Worm (Caenorhabditis elegans) whole organism, L3 larva: ENCODE data around the gene ugt-1.

ENCODE experiments used
- R02D3.7 ChIP-seq: fragments of 150-350 bp; optimal IDR thresholded peaks from 2 replicates; lab custom pipeline; 2014; ENCODE audit warnings: missing biosample characterization, missing genetic modification characterization
- ZK546.5 ChIP-seq: sonication (generic microtip); optimal IDR thresholded peaks from 2 replicates; lab custom pipeline; 2017; ENCODE audit warnings: missing biosample characterization, missing genetic modification characterization
- aly-2 ChIP-seq: fragments of 150-350 bp; optimal IDR thresholded peaks from 2 replicates; lab custom pipeline; 2014; ENCODE audit warnings: missing biosample characterization, missing genetic modification characterization
- ama-1 ChIP-seq: fragments of 150-350 bp; optimal IDR thresholded peaks from 2 replicates; lab custom pipeline; 2018
- ceh-16 ChIP-seq: sonication (generic microtip); optimal IDR thresholded peaks from 2 replicates; lab custom pipeline; 2017; ENCODE audit warnings: missing biosample characterization, missing genetic modification characterization
- ceh-28 ChIP-seq: fragments of 150-350 bp; optimal IDR thresholded peaks from 2 replicates; lab custom pipeline; 2014; ENCODE audit warnings: missing biosample characterization, missing genetic modification reagents, missing genetic modification characterization
- ceh-82 ChIP-seq: fragments of 150-350 bp; optimal IDR thresholded peaks from 2 replicates; lab custom pipeline; 2014; ENCODE audit warnings: missing biosample characterization, missing genetic modification characterization
- ceh-9 ChIP-seq: sonication (generic microtip); optimal IDR thresholded peaks from 2 replicates; lab custom pipeline; 2018; ENCODE audit warnings: missing biosample characterization, missing genetic modification characterization
- daf-12 ChIP-seq: fragments of 150-350 bp; optimal IDR thresholded peaks from 2 replicates; lab custom pipeline; 2014; ENCODE audit warnings: missing biosample characterization, missing genetic modification reagents, missing genetic modification characterization
- egl-27 ChIP-seq: sonication (generic microtip); optimal IDR thresholded peaks from 4 replicates; lab custom pipeline; 2017; ENCODE audit warnings: missing biosample characterization, missing genetic modification reagents, missing genetic modification characterization
- egl-5 ChIP-seq: fragments of 150-350 bp; optimal IDR thresholded peaks from 2 replicates; lab custom pipeline; 2017; ENCODE audit warnings: missing biosample characterization, missing genetic modification reagents, missing genetic modification characterization, inconsistent platforms
- elt-1 ChIP-seq: fragments of 150-350 bp; optimal IDR thresholded peaks from 2 replicates; lab custom pipeline; 2014; ENCODE audit warnings: missing biosample characterization, missing genetic modification characterization
- elt-2 ChIP-seq: sonication (generic microtip); optimal IDR thresholded peaks from 2 replicates; lab custom pipeline; 2016; ENCODE audit warnings: missing genetic modification reagents, mild to moderate bottlenecking, missing genetic modification characterization, missing compliant biosample characterization
- elt-3 ChIP-seq, 3 experiments: fragments of 150-350 bp in 1 of 3; sonication (generic microtip) in 2 of 3; optimal IDR thresholded peaks; 2 replicates in 2 of 3; 4 replicates in 1 of 3; lab custom pipeline; 2014 to 2017; ENCODE audit warnings: missing biosample characterization in 3 of 3, missing genetic modification characterization in 3 of 3
- eor-1 ChIP-seq, 2 experiments: fragments of 150-350 bp; optimal IDR thresholded peaks; 2 replicates each; lab custom pipeline; 2014 to 2018; ENCODE audit warnings: missing biosample characterization in 2 of 2, missing genetic modification characterization in 2 of 2
- fkh-10 ChIP-seq: sonication (generic microtip); optimal IDR thresholded peaks from 2 replicates; lab custom pipeline; 2017; ENCODE audit warnings: missing biosample characterization, missing genetic modification reagents, missing genetic modification characterization
- fkh-2 ChIP-seq: fragments of 150-350 bp; optimal IDR thresholded peaks from 2 replicates; lab custom pipeline; 2014; ENCODE audit warnings: missing biosample characterization, missing genetic modification reagents, missing genetic modification characterization
- fos-1 ChIP-seq: fragments of 150-350 bp; optimal IDR thresholded peaks from 2 replicates; lab custom pipeline; 2014; ENCODE audit warnings: missing biosample characterization, missing genetic modification characterization
- hmg-11 ChIP-seq: sonication (generic microtip); optimal IDR thresholded peaks from 2 replicates; lab custom pipeline; 2016; ENCODE audit warnings: missing genetic modification characterization, missing compliant biosample characterization
- jun-1 ChIP-seq: fragments of 150-350 bp; optimal IDR thresholded peaks from 2 replicates; lab custom pipeline; 2014; ENCODE audit warnings: missing biosample characterization, missing genetic modification reagents, missing genetic modification characterization
- lin-15B ChIP-seq: fragments of 150-350 bp; optimal IDR thresholded peaks from 2 replicates; lab custom pipeline; 2014; ENCODE audit warnings: missing biosample characterization, missing genetic modification characterization
- lin-39 ChIP-seq: fragments of 150-350 bp; optimal IDR thresholded peaks from 2 replicates; lab custom pipeline; 2018; ENCODE audit warnings: missing biosample characterization, missing genetic modification reagents, missing genetic modification characterization
- lsy-12 ChIP-seq: sonication (generic microtip); optimal IDR thresholded peaks from 2 replicates; lab custom pipeline; 2016; ENCODE audit warnings: mild to moderate bottlenecking, missing genetic modification characterization, missing compliant biosample characterization
- mdl-1 ChIP-seq: fragments of 150-350 bp; optimal IDR thresholded peaks from 2 replicates; lab custom pipeline; 2014; ENCODE audit warnings: missing biosample characterization, missing genetic modification characterization
- mml-1 ChIP-seq: fragments of 150-350 bp; sonication (generic microtip); optimal IDR thresholded peaks from 3 replicates; lab custom pipeline; 2014; ENCODE audit warnings: missing biosample characterization, missing genetic modification characterization
- nfya-1 ChIP-seq: sonication (generic microtip); optimal IDR thresholded peaks from 2 replicates; lab custom pipeline; 2017; ENCODE audit warnings: missing genetic modification characterization, mild to moderate bottlenecking, missing compliant biosample characterization, antibody characterized with exemption, moderate library complexity; ENCODE audit not compliant: insufficient read depth
- nhr-23 ChIP-seq: fragments of 150-350 bp; optimal IDR thresholded peaks from 2 replicates; lab custom pipeline; 2014; ENCODE audit warnings: missing biosample characterization, missing genetic modification reagents, missing genetic modification characterization
- nhr-237 ChIP-seq: fragments of 150-350 bp; optimal IDR thresholded peaks from 2 replicates; lab custom pipeline; 2014; ENCODE audit warnings: missing biosample characterization, missing genetic modification characterization
- nhr-25 ChIP-seq: sonication (generic microtip); optimal IDR thresholded peaks from 2 replicates; lab custom pipeline; 2017; ENCODE audit warnings: missing biosample characterization, missing genetic modification characterization
- nhr-28 ChIP-seq: fragments of 150-350 bp; optimal IDR thresholded peaks from 2 replicates; lab custom pipeline; 2014; ENCODE audit warnings: missing biosample characterization, missing genetic modification characterization
- nhr-43 ChIP-seq: sonication (generic microtip); optimal IDR thresholded peaks from 2 replicates; lab custom pipeline; 2016; ENCODE audit warnings: mild to moderate bottlenecking, missing genetic modification characterization, missing compliant biosample characterization; ENCODE audit not compliant: poor library complexity, severe bottlenecking
- nhr-67 ChIP-seq: fragments of 150-350 bp; optimal IDR thresholded peaks from 2 replicates; lab custom pipeline; 2014; ENCODE audit warnings: missing biosample characterization, missing genetic modification characterization
- nhr-76 ChIP-seq: fragments of 150-350 bp; sonication (generic microtip); optimal IDR thresholded peaks from 5 replicates; lab custom pipeline; 2014; ENCODE audit warnings: missing biosample characterization, missing genetic modification characterization
- pha-4 ChIP-seq: fragments of 150-350 bp; optimal IDR thresholded peaks from 2 replicates; lab custom pipeline; 2014; ENCODE audit warnings: missing biosample characterization, missing genetic modification reagents, missing genetic modification characterization
- pqm-1 ChIP-seq: fragments of 150-350 bp; optimal IDR thresholded peaks from 2 replicates; lab custom pipeline; 2017; ENCODE audit warnings: missing biosample characterization, missing genetic modification characterization, inconsistent platforms
- sea-2 ChIP-seq: fragments of 150-350 bp; sonication (generic microtip); optimal IDR thresholded peaks from 4 replicates; lab custom pipeline; 2014; ENCODE audit warnings: missing biosample characterization, missing genetic modification reagents, missing genetic modification characterization
- skn-1 ChIP-seq: fragments of 150-350 bp; optimal IDR thresholded peaks from 2 replicates; lab custom pipeline; 2014; ENCODE audit warnings: missing biosample characterization, missing genetic modification characterization
- snpc-4 ChIP-seq: fragments of 150-350 bp; optimal IDR thresholded peaks from 2 replicates; lab custom pipeline; 2014; ENCODE audit warnings: missing biosample characterization, missing genetic modification characterization
- tbx-2 ChIP-seq: sonication (generic microtip); optimal IDR thresholded peaks from 2 replicates; lab custom pipeline; 2016; ENCODE audit warnings: mild to moderate bottlenecking, missing genetic modification characterization, missing compliant biosample characterization
- unc-39 ChIP-seq: sonication (generic microtip); optimal IDR thresholded peaks from 4 replicates; lab custom pipeline; 2017; ENCODE audit warnings: missing biosample characterization, missing genetic modification characterization
- unc-62 ChIP-seq: fragments of 150-350 bp; sonication (generic microtip); optimal IDR thresholded peaks from 4 replicates; lab custom pipeline; 2014; ENCODE audit warnings: missing biosample characterization, missing genetic modification reagents, missing genetic modification characterization
- ztf-11 ChIP-seq: fragments of 150-350 bp; optimal IDR thresholded peaks from 2 replicates; lab custom pipeline; 2014; ENCODE audit warnings: missing biosample characterization, missing genetic modification characterization
- ztf-4 ChIP-seq: fragments of 150-350 bp; optimal IDR thresholded peaks from 2 replicates; lab custom pipeline; 2014; ENCODE audit warnings: missing biosample characterization, missing genetic modification characterization

Gene ugt-1

ce11 chrV:10395173-10395766 is at the start of gene ugt-1, which contains the start of gene col-151:
ugt-1 (plus strand) TSS chrV:10395663.
col-151 (minus strand) TSS chrV:10395223.
- TF ChIP-seq fos-1 (no peak), pqm-1 (tag; lab: Kevin White, UChicago) (peak; percentile 59), elt-2 (tag; lab: Kevin White, UChicago) (peak; percentile 53), elt-3 (tag; optimal IDR thresholded peaks at IDR 0.05; lab: Kevin White, UChicago) (no peak), fkh-2 (no peak), ZK546.5 (tag; lab: Kevin White, UChicago) (no peak), egl-27 (no peak), ztf-4 (tag; lab: Kevin White, UChicago) (no peak), unc-62 (GFP tag; lab: Kevin White, UChicago) (no peak)

ce11 chrV:10350054-10350453 is 45.4 kb upstream of the ugt-1 start, which contains the start of gene K07C5.9:
K07C5.9 (minus strand) TSS chrV:10350154.
- TF ChIP-seq fkh-10 (GFP tag; lab: Kevin White, UChicago) (no peak), egl-5 (no peak), ZK546.5 (tag; lab: Kevin White, UChicago) (no peak), fos-1 (no peak), lin-39 (no peak), daf-12 (tag; lab: Kevin White, UChicago) (no peak), R02D3.7 (tag; lab: Kevin White, UChicago) (no peak), skn-1 (no peak), egl-27 (no peak), unc-62 (GFP tag; lab: Kevin White, UChicago) (no peak)

- TF ChIP-seq mml-1 (no peak), pqm-1 (tag; lab: Kevin White, UChicago) (peak; percentile 34), nhr-43 (tag; lab: Kevin White, UChicago) (peak; percentile 77), ceh-9 (tag; lab: Kevin White, UChicago) (no peak), fos-1 (no peak), ama-1 (lab: Kevin White, UChicago) (peak; percentile 37), hmg-11 (peak; percentile 80), mdl-1 (tag; lab: Kevin White, UChicago) (no peak), snpc-4 (tag; lab: Kevin White, UChicago) (peak; percentile 80), R02D3.7 (tag; lab: Kevin White, UChicago) (peak; percentile 4), ceh-82 (no peak), nhr-67 (tag; lab: Kevin White, UChicago) (no peak), nhr-25 (tag; lab: Kevin White, UChicago) (peak; percentile 70), egl-5 (peak; percentile 81), tbx-2 (no peak), ztf-4 (tag; lab: Kevin White, UChicago) (peak; percentile 5), unc-39 (tag; lab: Kevin White, UChicago) (no peak), jun-1 (peak; percentile 16), aly-2 (tag; lab: Kevin White, UChicago) (no peak), fkh-2 (no peak), elt-2 (tag; lab: Kevin White, UChicago) (peak; percentile 58), pha-4 (tag; lab: Kevin White, UChicago) (peak; percentile 93), fkh-10 (GFP tag; lab: Kevin White, UChicago) (peak; percentile 43), elt-1 (tag; lab: Kevin White, UChicago) (no peak), eor-1 (tag; optimal IDR thresholded peaks at IDR 0.05; lab: Kevin White, UChicago) (no peak), ZK546.5 (tag; lab: Kevin White, UChicago) (no peak), daf-12 (tag; lab: Kevin White, UChicago) (no peak), nhr-76 (no peak), nhr-237 (tag; lab: Kevin White, UChicago) (no peak), unc-62 (GFP tag; lab: Kevin White, UChicago) (no peak), ceh-16 (tag; lab: Kevin White, UChicago) (no peak), lin-39 (peak; percentile 86), lsy-12 (peak; percentile 66), ceh-28 (tag; lab: Kevin White, UChicago) (peak; percentile 61), nhr-23 (tag; lab: Kevin White, UChicago) (peak; percentile 93), skn-1 (peak; percentile 14), egl-27 (no peak), nfya-1 (tag; lab: Kevin White, UChicago) (peak; percentile 90), nhr-28 (tag; lab: Kevin White, UChicago) (no peak), lin-15B (tag; lab: Kevin White, UChicago) (peak; percentile 93), ztf-11 (tag; lab: Kevin White, UChicago) (no peak), sea-2 (no peak)
These were observed 42.5 kb upstream of the ugt-1 start, which contains the start of gene nol-56 for ce11 chrV:10352928-10353427. nol-56 (minus strand) TSS chrV:10352978.
